Fruit fly (Drosophila melanogaster): ENCODE results near the gene CG9316.

- TF ChIP-seq CG8478 (optimal IDR thresholded peaks at IDR 0.05) (no peak), CTCF (optimal IDR thresholded peaks at IDR 0.05) (no peak)
Observed at dm6 chr2L:20682136-20682733, 44.1 kb downstream of the CG9316 start, which contains the start of gene CG2617.
